In the genomic region with DNA sequence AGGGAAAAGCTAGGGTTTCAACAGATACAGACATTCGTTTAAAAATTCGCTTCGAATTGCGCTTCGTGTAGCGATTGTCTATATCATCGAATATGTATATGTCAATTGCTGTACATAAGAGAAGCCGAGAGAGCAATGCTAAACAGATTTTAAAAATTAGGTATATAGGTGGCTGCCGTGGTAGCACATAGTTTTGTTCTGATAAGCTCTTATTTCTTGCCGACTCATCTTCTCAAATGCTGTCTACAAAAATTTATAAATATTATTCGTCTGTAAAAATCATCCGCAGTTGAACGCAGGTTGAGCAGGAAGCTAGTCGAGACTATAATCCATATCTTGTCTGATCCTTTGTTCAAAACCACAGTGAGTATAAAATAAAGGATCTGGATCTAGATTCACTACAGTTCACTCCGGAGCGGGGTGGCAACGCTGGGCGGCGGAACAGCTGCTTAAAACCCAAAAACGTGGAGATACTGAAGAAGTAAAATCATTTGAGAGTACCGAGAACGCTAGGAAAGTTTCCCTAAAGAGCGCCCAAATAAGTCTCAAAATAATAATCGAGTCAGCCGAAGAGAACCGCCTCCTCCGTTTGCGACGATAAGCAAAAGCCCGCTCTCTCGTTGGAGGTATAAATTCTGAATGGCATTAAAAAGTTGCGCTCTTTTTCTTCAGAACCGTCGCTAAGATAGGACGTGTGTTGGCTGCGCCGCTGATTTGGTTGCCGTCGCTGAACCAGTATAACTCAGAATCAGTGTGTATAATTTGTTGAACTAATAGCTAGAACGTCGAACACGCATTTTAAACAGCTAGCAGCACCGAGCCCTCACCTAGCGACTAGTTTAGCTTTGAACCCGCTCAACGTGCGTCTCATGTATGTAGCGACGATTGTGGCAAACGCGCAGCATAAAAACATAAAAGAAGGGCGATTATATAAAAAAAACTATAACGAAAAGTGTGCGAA, we compare ENCODE assay signal across 1 fruit fly cellular context.
TF ChIP-seq lines count a peak whose summit lies in the region.

No protein-coding gene starts in this region.

TF ChIP-seq in whole organism, embryonic, 481 proteins besides CTCF, POLR2A, EP300 and RAD21 (continued from another document):
- TF ChIP-seq Fer3 (tag; optimal IDR thresholded peaks at IDR 0.05; lab: Kevin White, UChicago): no peak
- peak; percentile 27 for TF ChIP-seq pita (GFP tag; optimal IDR thresholded peaks at IDR 0.05; lab: Kevin White, UChicago)
- TF ChIP-seq so (GFP tag; IDR thresholded peaks at IDR 0.05; lab: Robert Waterston, UW): 0 out of 3 replicates have a peak, but pooled peaks have one; percentile 36
- TF ChIP-seq ara (GFP tag; IDR thresholded peaks at IDR 0.05; lab: Robert Waterston, UW): no peak
- no peak for TF ChIP-seq Ssrp (tag; optimal IDR thresholded peaks at IDR 0.05; lab: Kevin White, UChicago)
- TF ChIP-seq Ravus (GFP tag; IDR thresholded peaks at IDR 0.05; lab: Robert Waterston, UW): no peak
- TF ChIP-seq Drgx (GFP tag; IDR thresholded peaks at IDR 0.05; lab: Robert Waterston, UW): peak; percentile 5; the same call in 1 of the 2 replicates
- no peak for TF ChIP-seq Oaz (GFP tag; IDR thresholded peaks at IDR 0.05; lab: Robert Waterston, UW)
- no peak for TF ChIP-seq Doc3 (GFP tag; IDR thresholded peaks at IDR 0.05; lab: Robert Waterston, UW; ENCODE audit: partially characterized antibody)
- TF ChIP-seq CG16813 (GFP tag; IDR thresholded peaks at IDR 0.05; lab: Robert Waterston, UW; ENCODE audit: partially characterized antibody): no peak
- peak; percentile 2 for TF ChIP-seq NfI (GFP tag; optimal IDR thresholded peaks at IDR 0.05; lab: Kevin White, UChicago)
- peak; percentile 33 for TF ChIP-seq CG13624 (GFP tag; optimal IDR thresholded peaks at IDR 0.05; lab: Kevin White, UChicago)
- TF ChIP-seq CG17612 (GFP tag; IDR thresholded peaks at IDR 0.05; lab: Robert Waterston, UW): no peak
- no peak for TF ChIP-seq seq (GFP tag; IDR thresholded peaks at IDR 0.05; lab: Robert Waterston, UW)
- no peak for TF ChIP-seq Ets65A (GFP tag; lab: Kevin White, UChicago)
- TF ChIP-seq CG5953 (GFP tag; IDR thresholded peaks at IDR 0.05; lab: Robert Waterston, UW): no peak
- no peak for TF ChIP-seq bsh (GFP tag; optimal IDR thresholded peaks at IDR 0.05; lab: Kevin White, UChicago)
- TF ChIP-seq repo (GFP tag; optimal IDR thresholded peaks at IDR 0.05; lab: Kevin White, UChicago): no peak
- TF ChIP-seq Hr78 (GFP tag; optimal IDR thresholded peaks at IDR 0.05; lab: Kevin White, UChicago): no peak
- TF ChIP-seq cg (GFP tag; optimal IDR thresholded peaks at IDR 0.05; lab: Kevin White, UChicago): no peak
- peak; percentile 63 for TF ChIP-seq pzg (GFP tag; optimal IDR thresholded peaks at IDR 0.05; lab: Kevin White, UChicago)
- TF ChIP-seq Hey (tag; optimal IDR thresholded peaks at IDR 0.05; lab: Kevin White, UChicago): no peak
- TF ChIP-seq CG10543 (GFP tag; optimal IDR thresholded peaks at IDR 0.05; lab: Kevin White, UChicago): peak; percentile 76
- no peak for TF ChIP-seq CG3838 (GFP tag; optimal IDR thresholded peaks at IDR 0.05; lab: Kevin White, UChicago)
- TF ChIP-seq CG33557 (GFP tag; optimal IDR thresholded peaks at IDR 0.05; lab: Kevin White, UChicago): no peak
- no peak for TF ChIP-seq Sin3A (optimal IDR thresholded peaks at IDR 0.05; lab: Kevin White, UChicago)
- TF ChIP-seq chinmo (GFP tag; IDR thresholded peaks at IDR 0.05; lab: Robert Waterston, UW; ENCODE audit: partially characterized antibody): peak; percentile 88; the same call in 2 of the 4 replicates
- TF ChIP-seq chn (GFP tag; optimal IDR thresholded peaks at IDR 0.05; lab: Kevin White, UChicago): no peak
- TF ChIP-seq CG6689 (GFP tag; IDR thresholded peaks at IDR 0.05; lab: Robert Waterston, UW): no peak
- TF ChIP-seq cas (GFP tag; IDR thresholded peaks at IDR 0.05; lab: Robert Waterston, UW): 0 out of 2 replicates have a peak, but pooled peaks have one; percentile 11
- TF ChIP-seq Blimp-1 (GFP tag; optimal IDR thresholded peaks at IDR 0.05; lab: Kevin White, UChicago): no peak
- peak; percentile 15; the same call in 1 of the 2 replicates for TF ChIP-seq hbn (GFP tag; IDR thresholded peaks at IDR 0.05; lab: Robert Waterston, UW; ENCODE audit: partially characterized antibody)
- TF ChIP-seq CG11504 (tag; optimal IDR thresholded peaks at IDR 0.05; lab: Kevin White, UChicago): no peak
- no peak for TF ChIP-seq Atf6 (GFP tag; IDR thresholded peaks at IDR 0.05; lab: Robert Waterston, UW)
- TF ChIP-seq Sry-β (GFP tag; optimal IDR thresholded peaks at IDR 0.05; lab: Kevin White, UChicago): peak; percentile 55
- peak; percentile 17 for TF ChIP-seq CG4282 (GFP tag; optimal IDR thresholded peaks at IDR 0.05; lab: Kevin White, UChicago)
- no peak for TF ChIP-seq CG30403 (GFP tag; optimal IDR thresholded peaks at IDR 0.05; lab: Kevin White, UChicago)
- TF ChIP-seq Myb (GFP tag; optimal IDR thresholded peaks at IDR 0.05; lab: Kevin White, UChicago): no peak
- no peak for TF ChIP-seq CG15269 (tag; optimal IDR thresholded peaks at IDR 0.05; lab: Kevin White, UChicago)
- TF ChIP-seq hb (GFP tag; IDR thresholded peaks at IDR 0.05; lab: Robert Waterston, UW; ENCODE audit: partially characterized antibody): no peak
- TF ChIP-seq CG15479 (GFP tag; optimal IDR thresholded peaks at IDR 0.05; lab: Kevin White, UChicago): no peak
- TF ChIP-seq chm (GFP tag; IDR thresholded peaks at IDR 0.05; lab: Robert Waterston, UW): peak; percentile 61; the same call in 1 of the 2 replicates
- TF ChIP-seq Dfd (GFP tag; optimal IDR thresholded peaks at IDR 0.05; lab: Kevin White, UChicago): no peak
- TF ChIP-seq pan (optimal IDR thresholded peaks at IDR 0.05; lab: Kevin White, UChicago): no peak
- no peak for TF ChIP-seq pan (GFP tag; optimal IDR thresholded peaks at IDR 0.05 in 1 of 2, IDR thresholded peaks at IDR 0.05 in 1 of 2)
- peak; percentile 90 for TF ChIP-seq CG10431 (GFP tag; optimal IDR thresholded peaks at IDR 0.05; lab: Kevin White, UChicago)
- peak; percentile 38 for TF ChIP-seq CG3281 (GFP tag; optimal IDR thresholded peaks at IDR 0.05; lab: Kevin White, UChicago)
- 0 out of 3 replicates have a peak, but pooled peaks have one; percentile 23 for TF ChIP-seq HLH4C (GFP tag; IDR thresholded peaks at IDR 0.05; lab: Robert Waterston, UW; ENCODE audit: partially characterized antibody)
- no peak for TF ChIP-seq jigr1 (GFP tag; IDR thresholded peaks at IDR 0.05; lab: Robert Waterston, UW)
- TF ChIP-seq kah (GFP tag; optimal IDR thresholded peaks at IDR 0.05; lab: Kevin White, UChicago): no peak
- no peak for TF ChIP-seq CG4730 (GFP tag; IDR thresholded peaks at IDR 0.05; lab: Robert Waterston, UW)
- TF ChIP-seq gsb-n (tag; optimal IDR thresholded peaks at IDR 0.05; lab: Kevin White, UChicago): no peak
- TF ChIP-seq HLHmδ (GFP tag; optimal IDR thresholded peaks at IDR 0.05; lab: Kevin White, UChicago): no peak
- no peak for TF ChIP-seq Fer2 (tag; optimal IDR thresholded peaks at IDR 0.05; lab: Kevin White, UChicago)
- TF ChIP-seq exex (tag; optimal IDR thresholded peaks at IDR 0.05; lab: Kevin White, UChicago): peak; percentile 47
- TF ChIP-seq CG13123 (GFP tag; optimal IDR thresholded peaks at IDR 0.05; lab: Kevin White, UChicago): no peak
- TF ChIP-seq CG15696 (tag; optimal IDR thresholded peaks at IDR 0.05; lab: Kevin White, UChicago): peak; percentile 4
- peak; percentile 56 for TF ChIP-seq CG7987 (GFP tag; optimal IDR thresholded peaks at IDR 0.05; lab: Kevin White, UChicago)
- peak; percentile 2 for TF ChIP-seq sug (tag; optimal IDR thresholded peaks at IDR 0.05; lab: Kevin White, UChicago)
- TF ChIP-seq Dek (tag; optimal IDR thresholded peaks at IDR 0.05; lab: Kevin White, UChicago): peak; percentile 10
- TF ChIP-seq CG17829 (tag; optimal IDR thresholded peaks at IDR 0.05; lab: Kevin White, UChicago): peak; percentile 7
- no peak for TF ChIP-seq HmgZ (tag; optimal IDR thresholded peaks at IDR 0.05; lab: Kevin White, UChicago)
- TF ChIP-seq z (GFP tag; IDR thresholded peaks at IDR 0.05; lab: Robert Waterston, UW): peak; percentile 77
- TF ChIP-seq her (GFP tag; optimal IDR thresholded peaks at IDR 0.05; lab: Kevin White, UChicago): peak; percentile 24
- no peak for TF ChIP-seq CG30431 (GFP tag; optimal IDR thresholded peaks at IDR 0.05; lab: Kevin White, UChicago)
- no peak for TF ChIP-seq CG14667 (GFP tag; IDR thresholded peaks at IDR 0.05; lab: Robert Waterston, UW)
- peak; percentile 79 for TF ChIP-seq Med (GFP tag; lab: Kevin White, UChicago)
- TF ChIP-seq CG8944 (GFP tag; optimal IDR thresholded peaks at IDR 0.05; lab: Kevin White, UChicago): no peak
- no peak for TF ChIP-seq sisA (GFP tag; IDR thresholded peaks at IDR 0.05; lab: Robert Waterston, UW)
- TF ChIP-seq Eip74EF (GFP tag; optimal IDR thresholded peaks at IDR 0.05; lab: Kevin White, UChicago): no peak
- peak; percentile 23 for TF ChIP-seq CG4424 (GFP tag; optimal IDR thresholded peaks at IDR 0.05; lab: Kevin White, UChicago)
- peak; percentile 42 for TF ChIP-seq CG17568 (GFP tag; optimal IDR thresholded peaks at IDR 0.05; lab: Kevin White, UChicago)
- no peak for TF ChIP-seq CG11723 (GFP tag; optimal IDR thresholded peaks at IDR 0.05; lab: Kevin White, UChicago)
- no peak for TF ChIP-seq fu2 (GFP tag; optimal IDR thresholded peaks at IDR 0.05; lab: Kevin White, UChicago)
- peak; percentile 8 for TF ChIP-seq salm (tag; optimal IDR thresholded peaks at IDR 0.05; lab: Kevin White, UChicago)
- no peak for TF ChIP-seq CG8478 (optimal IDR thresholded peaks at IDR 0.05; lab: Kevin White, UChicago)
- TF ChIP-seq grau (tag; optimal IDR thresholded peaks at IDR 0.05; lab: Kevin White, UChicago): peak; percentile 35
- no peak for TF ChIP-seq Abd-B (GFP tag; optimal IDR thresholded peaks at IDR 0.05; lab: Kevin White, UChicago)
- no peak for TF ChIP-seq Side (GFP tag; optimal IDR thresholded peaks at IDR 0.05; lab: Kevin White, UChicago)
- peak; percentile 48 to 92 for TF ChIP-seq crp (GFP tag; optimal IDR thresholded peaks at IDR 0.05; lab: Kevin White, UChicago)
- no peak for TF ChIP-seq sd (tag; optimal IDR thresholded peaks at IDR 0.05; lab: Kevin White, UChicago)
- no peak for TF ChIP-seq sens-2 (GFP tag; IDR thresholded peaks at IDR 0.05; lab: Robert Waterston, UW)
- TF ChIP-seq CG8089 (GFP tag; optimal IDR thresholded peaks at IDR 0.05; lab: Kevin White, UChicago): no peak
- no peak for TF ChIP-seq Dip3 (GFP tag; optimal IDR thresholded peaks at IDR 0.05; lab: Kevin White, UChicago)
- TF ChIP-seq rib (GFP tag; IDR thresholded peaks at IDR 0.05; lab: Robert Waterston, UW): peak; percentile 58
- TF ChIP-seq ab (GFP tag; optimal IDR thresholded peaks at IDR 0.05; lab: Kevin White, UChicago): no peak
- TF ChIP-seq Neu2 (GFP tag; optimal IDR thresholded peaks at IDR 0.05; lab: Kevin White, UChicago; ENCODE audit: borderline replicate concordance): no peak
- TF ChIP-seq slbo (GFP tag; IDR thresholded peaks at IDR 0.05; lab: Robert Waterston, UW): 0 out of 2 replicates have a peak, but pooled peaks have one; percentile 5
- no peak for TF ChIP-seq fd64A (GFP tag; optimal IDR thresholded peaks at IDR 0.05; lab: Kevin White, UChicago)
- TF ChIP-seq Bgb (GFP tag; IDR thresholded peaks at IDR 0.05; lab: Robert Waterston, UW; ENCODE audit: partially characterized antibody): peak; percentile 53; the same call in 1 of the 2 replicates
- no peak for TF ChIP-seq CG9609 (GFP tag; optimal IDR thresholded peaks at IDR 0.05; lab: Kevin White, UChicago)
- no peak for TF ChIP-seq H15 (GFP tag; IDR thresholded peaks at IDR 0.05; lab: Robert Waterston, UW)
- TF ChIP-seq YL-1 (GFP tag; optimal IDR thresholded peaks at IDR 0.05; lab: Kevin White, UChicago): peak; percentile 44
- TF ChIP-seq run (tag; optimal IDR thresholded peaks at IDR 0.05; lab: Kevin White, UChicago): no peak
- no peak for TF ChIP-seq Lpt (GFP tag; optimal IDR thresholded peaks at IDR 0.05; lab: Kevin White, UChicago)
- no peak for TF ChIP-seq CG11398 (GFP tag; optimal IDR thresholded peaks at IDR 0.05; lab: Kevin White, UChicago)
- TF ChIP-seq Deaf1 (tag; optimal IDR thresholded peaks at IDR 0.05; lab: Kevin White, UChicago): peak; percentile 54
- TF ChIP-seq CG18476 (GFP tag; optimal IDR thresholded peaks at IDR 0.05; lab: Kevin White, UChicago): no peak
- peak; percentile 63 for TF ChIP-seq nom (GFP tag; optimal IDR thresholded peaks at IDR 0.05; lab: Kevin White, UChicago)
- peak; percentile 7 for TF ChIP-seq PHDP (tag; optimal IDR thresholded peaks at IDR 0.05; lab: Kevin White, UChicago)
- TF ChIP-seq H2.0 (GFP tag; IDR thresholded peaks at IDR 0.05; lab: Robert Waterston, UW): no peak
- TF ChIP-seq abd-A (tag; optimal IDR thresholded peaks at IDR 0.05; lab: Kevin White, UChicago): peak; percentile 85
- TF ChIP-seq CG2116 (GFP tag; optimal IDR thresholded peaks at IDR 0.05; lab: Kevin White, UChicago): no peak
- peak; percentile 52 for TF ChIP-seq unc-4 (GFP tag; IDR thresholded peaks at IDR 0.05; lab: Robert Waterston, UW; ENCODE audit: partially characterized antibody)
- TF ChIP-seq CG7928 (GFP tag; optimal IDR thresholded peaks at IDR 0.05; lab: Kevin White, UChicago): no peak
- TF ChIP-seq CG12299 (tag; optimal IDR thresholded peaks at IDR 0.05; lab: Kevin White, UChicago): peak; percentile 63
- TF ChIP-seq CG6683 (GFP tag; optimal IDR thresholded peaks at IDR 0.05; lab: Kevin White, UChicago): no peak
- no peak for TF ChIP-seq CG2889 (GFP tag; IDR thresholded peaks at IDR 0.05; lab: Robert Waterston, UW)
- peak; percentile 60 for TF ChIP-seq Hand (GFP tag; optimal IDR thresholded peaks at IDR 0.05; lab: Kevin White, UChicago)
- TF ChIP-seq CG17802 (tag; optimal IDR thresholded peaks at IDR 0.05; lab: Kevin White, UChicago): no peak
- TF ChIP-seq dmrt99B (tag; optimal IDR thresholded peaks at IDR 0.05; lab: Kevin White, UChicago): no peak
- TF ChIP-seq stwl (tag; optimal IDR thresholded peaks at IDR 0.05; lab: Kevin White, UChicago): peak; percentile 46
- no peak for TF ChIP-seq CG11560 (tag; IDR thresholded peaks at IDR 0.05; lab: Robert Waterston, UW)
- TF ChIP-seq zfh1 (GFP tag; IDR thresholded peaks at IDR 0.05; lab: Robert Waterston, UW): no peak
- TF ChIP-seq klu (GFP tag; IDR thresholded peaks at IDR 0.05; lab: Robert Waterston, UW): no peak
- TF ChIP-seq NFAT (GFP tag; IDR thresholded peaks at IDR 0.05; lab: Robert Waterston, UW): no peak
- TF ChIP-seq kni (GFP tag; optimal IDR thresholded peaks at IDR 0.05; lab: Kevin White, UChicago): peak; percentile 35
- peak; percentile 34 for TF ChIP-seq cwo (GFP tag; optimal IDR thresholded peaks at IDR 0.05; lab: Kevin White, UChicago)
- TF ChIP-seq CG6175 (GFP tag; IDR thresholded peaks at IDR 0.05; lab: Robert Waterston, UW): peak; percentile 24; the same call in 1 of the 3 replicates
- TF ChIP-seq CG4617 (GFP tag; optimal IDR thresholded peaks at IDR 0.05; lab: Kevin White, UChicago; ENCODE audit: borderline replicate concordance): no peak
